Worm (Caenorhabditis elegans): ENCODE data around the gene Y43F8B.24.

- TF ChIP-seq unc-62 (GFP tag; optimal IDR thresholded peaks at IDR 0.05) (no peak), nhr-77 (tag; optimal IDR thresholded peaks at IDR 0.05) (no peak), ama-1 (optimal IDR thresholded peaks at IDR 0.05) (no peak), zag-1 (tag; optimal IDR thresholded peaks at IDR 0.05) (no peak), unc-55 (GFP tag; optimal IDR thresholded peaks at IDR 0.05) (no peak)
Measured at ce11 chrV:19436307-19436706, 20.9 kb upstream of the Y43F8B.24 start, which contains the start of gene C25F9.14.
